Fruit fly (Drosophila melanogaster): Measurements from ENCODE around the gene CG4702.

DNA sequence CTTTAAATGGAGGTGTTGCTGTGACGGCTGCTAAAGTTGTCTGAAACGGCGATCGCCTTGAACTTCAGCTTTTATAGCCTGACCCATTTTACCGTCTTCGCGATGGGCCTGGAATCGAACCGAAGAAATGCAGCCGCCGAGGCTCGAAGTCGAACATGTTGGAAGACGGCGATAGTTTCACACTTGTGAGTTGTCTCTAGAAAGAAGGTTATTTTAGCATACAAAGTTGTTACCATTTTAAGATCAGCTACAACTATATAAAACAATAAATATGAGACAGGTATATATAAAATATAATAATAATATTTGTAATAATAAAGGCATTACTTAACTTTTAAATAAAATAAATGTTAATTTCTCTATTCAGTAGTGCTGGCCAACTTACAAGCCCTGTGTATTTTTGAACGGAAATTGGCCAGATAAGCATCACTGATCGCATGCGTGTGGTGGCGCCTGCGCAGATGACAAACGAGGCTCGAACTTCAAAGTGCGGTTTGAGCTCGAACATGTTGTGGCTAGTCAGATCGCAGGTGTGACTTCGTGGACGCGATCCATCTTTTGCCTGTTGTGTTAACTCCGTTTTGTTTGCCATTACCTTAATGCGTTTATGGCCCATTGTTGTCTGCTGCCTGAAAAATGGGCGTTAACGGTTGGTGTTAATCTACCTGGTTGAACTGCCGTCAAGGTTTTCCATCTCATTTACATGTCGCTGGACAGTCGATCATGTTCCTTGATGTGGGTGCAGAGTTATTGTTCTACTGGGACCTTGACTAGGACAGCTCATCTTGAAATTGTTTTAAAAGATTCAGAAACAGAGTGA is at the start of gene CG4702:
- TF ChIP-seq CG32121 (GFP tag; IDR thresholded peaks at IDR 0.05) (no peak), Pif1A (GFP tag; optimal IDR thresholded peaks at IDR 0.05) (no peak), CG13204 (GFP tag; optimal IDR thresholded peaks at IDR 0.05) (no peak), CG14655 (GFP tag; optimal IDR thresholded peaks at IDR 0.05) (peak; percentile 12), D1 (tag; optimal IDR thresholded peaks at IDR 0.05) (no peak), CG12605 (GFP tag; IDR thresholded peaks at IDR 0.05) (no peak)

Data from whole organism, pupa.